Fruit fly (Drosophila melanogaster): ENCODE results near the gene CREG.

The CREG gene

DNA sequence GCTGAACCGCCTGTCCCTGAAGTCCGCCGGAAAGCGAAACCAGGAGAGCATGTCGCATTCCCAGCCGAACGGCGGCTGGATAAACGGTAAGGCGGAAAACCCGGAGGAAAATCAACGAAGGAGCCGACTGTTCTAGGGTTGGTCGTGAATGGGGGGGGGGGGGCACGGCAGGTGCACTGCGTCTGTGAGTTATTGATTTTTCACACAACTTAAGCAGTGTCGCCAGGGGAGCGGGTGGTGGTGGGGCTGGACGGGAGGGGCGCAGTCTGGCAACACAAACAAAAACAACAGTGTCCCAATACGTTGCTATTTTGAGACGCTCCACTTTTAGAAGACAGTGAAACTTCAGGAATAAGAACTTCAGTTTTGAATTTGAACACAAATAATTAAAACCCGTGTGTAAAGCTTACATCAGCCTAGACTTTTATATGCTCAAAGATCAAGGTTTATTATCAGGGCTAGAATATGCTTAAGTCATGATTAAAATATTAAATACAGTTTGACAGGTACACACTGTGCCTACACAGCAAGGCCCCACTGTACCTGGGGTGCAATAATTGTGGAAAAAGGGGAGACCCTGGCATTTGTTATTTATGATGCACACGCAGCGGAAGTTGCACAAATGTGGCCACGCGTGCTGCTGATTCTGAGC lies 8.1 kb downstream of the CREG start (continued):
- TF ChIP-seq jumu (GFP tag; optimal IDR thresholded peaks at IDR 0.05): peak; percentile 27
- peak; percentile 50 for TF ChIP-seq CG18476 (GFP tag; optimal IDR thresholded peaks at IDR 0.05)
- TF ChIP-seq Fer3 (tag; optimal IDR thresholded peaks at IDR 0.05): peak; percentile 65
- no peak for TF ChIP-seq Deaf1 (tag; optimal IDR thresholded peaks at IDR 0.05)
- TF ChIP-seq Atf6 (GFP tag; IDR thresholded peaks at IDR 0.05): peak; percentile 65
- TF ChIP-seq Hsf (GFP tag; optimal IDR thresholded peaks at IDR 0.05): peak; percentile 54
- TF ChIP-seq Doc2 (GFP tag; IDR thresholded peaks at IDR 0.05): no peak
- peak; percentile 42 for TF ChIP-seq Spps (tag; optimal IDR thresholded peaks at IDR 0.05)
- TF ChIP-seq CG14014 (GFP tag; IDR thresholded peaks at IDR 0.05): peak; percentile 61
- TF ChIP-seq D19B (GFP tag; optimal IDR thresholded peaks at IDR 0.05): peak; percentile 10
- no peak for TF ChIP-seq Atf3 (GFP tag; optimal IDR thresholded peaks at IDR 0.05)
- TF ChIP-seq CrebB (tag; optimal IDR thresholded peaks at IDR 0.05): no peak
- TF ChIP-seq tap (tag; optimal IDR thresholded peaks at IDR 0.05): peak; percentile 74
- TF ChIP-seq otp (GFP tag; IDR thresholded peaks at IDR 0.05): peak; percentile 76
- TF ChIP-seq C15 (GFP tag; IDR thresholded peaks at IDR 0.05): no peak; the same call in 2 of the 3 replicates
- peak; percentile 47 for TF ChIP-seq Chrac-16 (GFP tag; optimal IDR thresholded peaks at IDR 0.05)
- TF ChIP-seq Hand (GFP tag; optimal IDR thresholded peaks at IDR 0.05): no peak
- peak; percentile 80 for TF ChIP-seq CG10979 (tag; optimal IDR thresholded peaks at IDR 0.05)
- no peak for TF ChIP-seq nerfin-2 (GFP tag; IDR thresholded peaks at IDR 0.05; ENCODE audit: partially characterized antibody)
- TF ChIP-seq CG32767 (GFP tag; IDR thresholded peaks at IDR 0.05): peak; percentile 63; the same call in 1 of the 2 replicates
- peak; percentile 56 for TF ChIP-seq CG1233 (GFP tag; optimal IDR thresholded peaks at IDR 0.05)
- peak; percentile 81 for TF ChIP-seq chm (GFP tag; IDR thresholded peaks at IDR 0.05)

DNA sequence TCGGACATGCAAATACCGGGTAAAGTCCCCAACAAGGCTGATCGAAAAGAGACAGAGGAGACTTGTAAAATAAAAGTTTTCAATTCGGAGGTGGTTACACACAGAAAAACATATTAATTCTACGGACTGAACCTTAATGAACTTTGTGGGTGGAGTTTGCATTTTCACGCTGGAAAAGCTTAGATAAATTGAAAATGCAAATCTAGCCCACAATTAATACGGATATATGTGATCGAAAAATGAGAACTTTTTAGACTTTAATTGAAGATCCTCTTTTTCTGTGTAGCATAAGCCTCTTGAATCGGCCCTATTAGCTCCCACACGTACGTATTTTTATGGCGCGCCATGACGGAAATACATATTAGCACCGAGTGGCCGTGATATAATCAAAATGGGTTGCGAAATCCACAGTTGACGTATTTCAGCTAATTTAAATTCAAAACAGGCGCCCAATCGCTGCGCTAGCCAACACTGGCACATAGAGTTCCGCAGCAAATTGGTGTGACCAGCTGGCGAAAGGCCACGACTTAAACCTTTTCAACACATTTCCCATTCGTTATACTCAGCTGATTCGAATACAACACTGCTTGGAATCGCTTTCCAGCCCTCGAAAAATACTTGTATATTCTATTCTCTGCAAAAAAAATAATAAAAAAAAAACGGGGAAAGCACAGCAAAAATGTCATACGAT lies 9.0 kb downstream of the CREG start:
- peak; percentile 84 for TF ChIP-seq CG32767 (GFP tag; IDR thresholded peaks at IDR 0.05)
- peak; percentile 33 for TF ChIP-seq Sox100B (GFP tag; optimal IDR thresholded peaks at IDR 0.05)
- no peak for TF ChIP-seq CG1024 (GFP tag; IDR thresholded peaks at IDR 0.05)
- TF ChIP-seq CG15073 (GFP tag; optimal IDR thresholded peaks at IDR 0.05): no peak
- TF ChIP-seq Sox102F (GFP tag; optimal IDR thresholded peaks at IDR 0.05): peak; percentile 44
- no peak for TF ChIP-seq CG11085 (GFP tag; IDR thresholded peaks at IDR 0.05)
- no peak for TF ChIP-seq h (optimal IDR thresholded peaks at IDR 0.05)
- TF ChIP-seq slou (GFP tag; optimal IDR thresholded peaks at IDR 0.05): no peak
- TF ChIP-seq aop (GFP tag; IDR thresholded peaks at IDR 0.05): 0 out of 2 replicates have a peak, but pooled peaks have one; percentile 45
- peak; percentile 59 for TF ChIP-seq phol (tag; optimal IDR thresholded peaks at IDR 0.05)
- TF ChIP-seq Camta (GFP tag; optimal IDR thresholded peaks at IDR 0.05): peak; percentile 44
- TF ChIP-seq Dek (tag; optimal IDR thresholded peaks at IDR 0.05): peak; percentile 40
- no peak for TF ChIP-seq Hmx (GFP tag; optimal IDR thresholded peaks at IDR 0.05)
- peak; percentile 26 for TF ChIP-seq twi (tag; optimal IDR thresholded peaks at IDR 0.05)
- TF ChIP-seq sd (tag; optimal IDR thresholded peaks at IDR 0.05): peak; percentile 72
- TF ChIP-seq da (GFP tag; optimal IDR thresholded peaks at IDR 0.05): no peak
- TF ChIP-seq Ets65A (GFP tag): peak; percentile 98
- peak; percentile 8 for TF ChIP-seq CG33557 (GFP tag; optimal IDR thresholded peaks at IDR 0.05)
- TF ChIP-seq CG6813 (GFP tag; optimal IDR thresholded peaks at IDR 0.05): peak; percentile 17
- TF ChIP-seq CG2889 (GFP tag; IDR thresholded peaks at IDR 0.05): no peak
- no peak for TF ChIP-seq so (GFP tag; IDR thresholded peaks at IDR 0.05)
- TF ChIP-seq slp2 (GFP tag; optimal IDR thresholded peaks at IDR 0.05): no peak
- peak; percentile 43 for TF ChIP-seq hkb (optimal IDR thresholded peaks at IDR 0.05)
- peak; percentile 52; the same call in 1 of the 2 replicates for TF ChIP-seq hkb (GFP tag; IDR thresholded peaks at IDR 0.05)
- TF ChIP-seq gt (GFP tag; IDR thresholded peaks at IDR 0.05): no peak
- peak; percentile 61 for TF ChIP-seq dmrt99B (tag; optimal IDR thresholded peaks at IDR 0.05)
- no peak for TF ChIP-seq CG16815 (GFP tag; optimal IDR thresholded peaks at IDR 0.05)
- peak; percentile 46 for TF ChIP-seq CG16863 (GFP tag; optimal IDR thresholded peaks at IDR 0.05)
- peak; percentile 66 for TF ChIP-seq tx (GFP tag; optimal IDR thresholded peaks at IDR 0.05)
